Worm (Caenorhabditis elegans): ENCODE measurements around the gene acl-13.

acl-13 gene

DNA sequence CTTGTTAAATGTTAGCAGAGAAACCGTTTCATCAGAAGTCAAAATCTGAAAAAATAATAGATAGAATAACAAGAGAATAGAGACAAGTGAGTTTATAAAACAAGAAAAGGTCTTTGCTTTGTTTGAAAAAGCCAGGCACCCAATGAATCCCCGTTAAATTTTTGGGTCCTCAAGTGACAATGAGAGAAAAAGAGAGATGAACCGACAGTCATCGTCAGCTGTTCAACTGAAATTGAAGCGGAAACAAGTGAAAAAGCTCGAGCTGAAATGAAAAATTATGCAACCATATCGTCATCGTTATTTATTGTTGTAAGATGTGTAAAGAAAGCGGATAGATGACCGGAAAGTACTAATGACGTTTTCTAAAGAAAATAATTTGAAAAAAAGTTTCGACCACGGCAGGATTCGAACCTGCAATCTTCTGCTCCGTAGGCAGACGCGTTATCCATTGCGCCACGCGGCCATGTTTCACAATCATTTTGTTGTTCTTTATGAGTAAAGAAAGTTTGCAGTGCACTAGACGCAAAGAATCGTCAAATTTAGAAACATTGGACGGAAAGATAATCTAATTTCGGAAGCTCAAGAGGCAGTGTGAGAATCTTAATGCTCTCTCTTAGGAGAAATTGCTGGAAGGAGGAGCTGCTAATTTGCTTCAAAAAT, 7.4 kb downstream of the acl-13 start, which contains the start of gene F08G5.3 (continued):
- 0 out of 2 replicates have a peak, but pooled peaks have one; percentile 33 for TF ChIP-seq C17E4.6 (GFP tag; IDR thresholded peaks at IDR 0.05)
- no peak for TF ChIP-seq tbx-9 (tag; optimal IDR thresholded peaks at IDR 0.05; ENCODE audit: borderline replicate concordance)
- TF ChIP-seq Y53F4B.3 (GFP tag; IDR thresholded peaks at IDR 0.05) = 0 out of 2 replicates have a peak, but pooled peaks have one; percentile 43
- TF ChIP-seq egrh-3 (GFP tag; IDR thresholded peaks at IDR 0.05) = peak; percentile 49
- TF ChIP-seq ztf-3 (GFP tag; optimal IDR thresholded peaks at IDR 0.05) = no peak
- peak; percentile 60; the same call in 1 of the 2 replicates for TF ChIP-seq B0019.2 (GFP tag; conservative IDR thresholded peaks at IDR 0.05)
- peak; percentile 91 for TF ChIP-seq D2030.7 (GFP tag; IDR thresholded peaks at IDR 0.05)
- TF ChIP-seq unc-130 (GFP tag; optimal IDR thresholded peaks at IDR 0.05) = peak; percentile 34
- TF ChIP-seq attf-3 (GFP tag; conservative IDR thresholded peaks at IDR 0.05) = peak; percentile 42; the same call in 1 of the 2 replicates
- TF ChIP-seq bed-1 (GFP tag; IDR thresholded peaks at IDR 0.05) = 0 out of 2 replicates have a peak, but pooled peaks have one; percentile 68
- TF ChIP-seq nfya-1 (tag; optimal IDR thresholded peaks at IDR 0.05; ENCODE audit: borderline replicate concordance, insufficient read depth) = no peak
- peak; percentile 63 for TF ChIP-seq ZK185.1 (tag; optimal IDR thresholded peaks at IDR 0.05; ENCODE audit: poor library complexity, severe bottlenecking)
- peak; percentile 45 for TF ChIP-seq mxl-1 (tag; optimal IDR thresholded peaks at IDR 0.05)
- no peak for TF ChIP-seq F55B11.4 (tag; optimal IDR thresholded peaks at IDR 0.05; ENCODE audit: borderline replicate concordance, insufficient read depth)
- TF ChIP-seq attf-5 (GFP tag; optimal IDR thresholded peaks at IDR 0.05) = peak; percentile 63
- peak; percentile 91 for TF ChIP-seq lin-26 (GFP tag; IDR thresholded peaks at IDR 0.05)
- peak; percentile 66; the same call in 1 of the 2 replicates for TF ChIP-seq ztf-28 (GFP tag; IDR thresholded peaks at IDR 0.05)
- TF ChIP-seq pha-4 (tag; optimal IDR thresholded peaks at IDR 0.05) = no peak
- peak; percentile 22; the same call in 1 of the 2 replicates for TF ChIP-seq rcor-1 (GFP tag; IDR thresholded peaks at IDR 0.05)
- peak; percentile 56 for TF ChIP-seq mcd-1 (GFP tag; IDR thresholded peaks at IDR 0.05)
- TF ChIP-seq mel-28 (tag; optimal IDR thresholded peaks at IDR 0.05; ENCODE audit: borderline replicate concordance) = no peak
- 0 out of 2 replicates have a peak, but pooled peaks have one; percentile 46 for TF ChIP-seq ekl-4 (GFP tag; IDR thresholded peaks at IDR 0.05)
- TF ChIP-seq cebp-2 (GFP tag; IDR thresholded peaks at IDR 0.05) = peak; percentile 90; the same call in 1 of the 2 replicates
- peak; percentile 49 to 90 for TF ChIP-seq rec-8 (tag; optimal IDR thresholded peaks at IDR 0.05)
- TF ChIP-seq nhr-90 (tag; optimal IDR thresholded peaks at IDR 0.05) = peak; percentile 77
- TF ChIP-seq dox-1 (GFP tag; IDR thresholded peaks at IDR 0.05) = peak; percentile 74
- peak; percentile 83 for TF ChIP-seq T07F8.4 (tag; optimal IDR thresholded peaks at IDR 0.05)
- TF ChIP-seq F23B12.7 (tag; optimal IDR thresholded peaks at IDR 0.05; ENCODE audit: insufficient read depth) = peak; percentile 73
- TF ChIP-seq snpc-3.4 (tag; optimal IDR thresholded peaks at IDR 0.05) = peak; percentile 71
- TF ChIP-seq egl-44 (GFP tag; IDR thresholded peaks at IDR 0.05) = peak; percentile 27; the same call in 1 of the 2 replicates
- TF ChIP-seq madf-10 (tag; optimal IDR thresholded peaks at IDR 0.05) = peak; percentile 64
- peak; percentile 26 for TF ChIP-seq ztf-26 (tag; optimal IDR thresholded peaks at IDR 0.05)
- TF ChIP-seq fkh-3 (tag; optimal IDR thresholded peaks at IDR 0.05) = peak; percentile 47
- no peak for TF ChIP-seq zfh-2 (GFP tag; conservative IDR thresholded peaks at IDR 0.05)
- TF ChIP-seq madf-6 (GFP tag; IDR thresholded peaks at IDR 0.05) = peak; percentile 43; the same call in 1 of the 2 replicates

DNA sequence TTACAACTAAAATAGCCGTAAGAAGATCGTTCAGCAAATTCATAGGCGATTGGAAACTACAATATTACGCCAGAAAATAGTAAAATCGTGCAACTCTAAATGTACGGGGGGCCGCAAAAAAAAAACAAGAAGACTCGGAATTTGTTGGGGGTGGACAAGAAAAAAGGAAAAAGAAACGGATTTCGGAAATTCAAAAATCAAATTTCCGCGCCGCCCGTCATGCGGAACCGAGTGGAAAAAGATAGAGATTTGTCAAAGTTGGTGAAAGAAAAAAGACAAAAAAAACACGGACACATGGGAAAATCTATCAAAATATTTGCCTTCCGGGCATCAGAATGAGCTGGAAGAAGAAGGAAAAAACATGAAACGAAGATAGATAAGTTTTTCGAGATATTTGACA, 9.0 kb downstream of the acl-13 start:
- TF ChIP-seq atf-7 (tag; optimal IDR thresholded peaks at IDR 0.05) = no peak
- no peak for TF ChIP-seq chd-7 (tag; optimal IDR thresholded peaks at IDR 0.05)
- TF ChIP-seq fkh-3 (tag; optimal IDR thresholded peaks at IDR 0.05) = no peak
- TF ChIP-seq nfya-1 (tag; optimal IDR thresholded peaks at IDR 0.05; ENCODE audit: borderline replicate concordance, insufficient read depth) = no peak
- no peak for TF ChIP-seq F57C9.4 (tag; optimal IDR thresholded peaks at IDR 0.05)
- no peak for TF ChIP-seq ceh-27 (GFP tag; optimal IDR thresholded peaks at IDR 0.05)
- TF ChIP-seq tlf-1 (GFP tag; optimal IDR thresholded peaks at IDR 0.05) = no peak
- no peak for TF ChIP-seq F23B12.7 (tag; optimal IDR thresholded peaks at IDR 0.05; ENCODE audit: insufficient read depth)
- no peak for TF ChIP-seq egl-44 (GFP tag; IDR thresholded peaks at IDR 0.05)
- no peak for TF ChIP-seq rpc-1 (optimal IDR thresholded peaks at IDR 0.05)
- no peak for TF ChIP-seq rpc-1 (tag; optimal IDR thresholded peaks at IDR 0.05)
- TF ChIP-seq ceh-58 (GFP tag; IDR thresholded peaks at IDR 0.05) = no peak
- no peak for TF ChIP-seq madf-10 (tag; optimal IDR thresholded peaks at IDR 0.05)
- no peak for TF ChIP-seq ama-1 (optimal IDR thresholded peaks at IDR 0.05)
- no peak for TF ChIP-seq ama-1 (GFP tag; optimal IDR thresholded peaks at IDR 0.05)
- no peak for TF ChIP-seq F55B11.4 (tag; optimal IDR thresholded peaks at IDR 0.05; ENCODE audit: borderline replicate concordance, insufficient read depth)
- TF ChIP-seq hmg-20 (GFP tag; IDR thresholded peaks at IDR 0.05) = no peak
- TF ChIP-seq ceh-91 (GFP tag; IDR thresholded peaks at IDR 0.05) = no peak

All from whole organism, young adult.